Worm (Caenorhabditis elegans) whole organism, L4/young adult: Measurements from ENCODE around the gene str-222.

Experiments
- W03F9.2 ChIP-seq: fragments of 150-350 bp; optimal IDR thresholded peaks from 2 replicates; lab custom pipeline; 2014; ENCODE audit warnings: missing biosample characterization, missing genetic modification characterization
- dao-5 ChIP-seq: sonication (generic microtip); optimal IDR thresholded peaks from 2 replicates; lab custom pipeline; 2016; ENCODE audit warnings: missing genotype, missing genetic modification characterization, moderate library complexity, missing compliant biosample characterization
- him-1 ChIP-seq: sonication (generic microtip); optimal IDR thresholded peaks from 2 replicates; lab custom pipeline; 2016; ENCODE audit warnings: missing genotype, missing genetic modification reagents, missing genetic modification characterization, missing compliant biosample characterization

str-222 gene

DNA sequence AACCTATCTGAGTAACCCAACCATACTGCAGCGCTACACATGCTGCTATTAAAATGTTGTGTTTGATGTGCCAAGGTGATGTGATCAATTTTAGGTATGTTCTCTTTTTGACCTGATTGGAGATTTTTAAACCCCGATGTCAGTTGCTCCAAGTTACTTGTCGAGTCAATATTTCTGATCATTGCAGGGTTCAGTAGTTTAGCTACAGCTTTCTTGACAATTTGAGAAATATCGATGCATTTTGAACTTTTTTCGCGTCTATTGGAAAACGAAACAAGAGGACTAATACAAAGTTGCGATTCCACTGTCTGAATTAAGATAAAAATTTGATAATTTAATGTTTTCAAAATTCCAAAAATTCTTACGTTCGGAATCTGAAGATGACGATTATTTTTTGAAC is 12.5 kb upstream of the str-222 start:
- TF ChIP-seq W03F9.2 (no peak), him-1 (tag; lab: Kevin White, UChicago) (no peak), dao-5 (tag; lab: Kevin White, UChicago) (no peak)

ce11 chrV:1624340-1624739 is 11.6 kb upstream of the str-222 start, which contains the start of gene nhr-110:
nhr-110 (minus strand) TSS chrV:1624440.
- TF ChIP-seq dao-5 (tag; lab: Kevin White, UChicago) (no peak), him-1 (tag; lab: Kevin White, UChicago) (no peak), W03F9.2 (no peak)

DNA sequence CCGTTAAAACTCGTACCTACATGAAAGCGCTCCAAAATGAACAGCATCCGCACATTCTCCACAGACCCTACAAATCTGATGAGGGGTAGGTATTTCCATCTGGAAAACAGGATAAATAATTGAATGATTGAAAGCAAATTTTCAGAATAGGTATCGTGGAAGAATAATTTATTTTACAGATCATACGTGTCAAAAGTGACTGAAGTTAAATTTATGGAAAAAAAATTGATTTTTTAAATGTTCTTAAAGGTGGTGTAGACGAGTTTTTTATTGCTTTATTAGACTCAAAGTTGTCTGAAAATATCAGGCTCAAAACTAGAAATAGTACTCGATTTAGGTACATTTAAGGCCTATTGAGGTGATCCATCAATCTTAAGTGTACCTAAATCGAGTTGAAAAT is 9.2 kb upstream of the str-222 start, which contains the start of gene nhr-237:
Gene nhr-237 (minus strand): TSS at position 101 of the 400 bp plus-strand sequence.
- no peak for TF ChIP-seq dao-5 (tag; lab: Kevin White, UChicago)
- TF ChIP-seq him-1 (tag; lab: Kevin White, UChicago): no peak
- no peak for TF ChIP-seq W03F9.2

- TF ChIP-seq dao-5 (tag; lab: Kevin White, UChicago) (no peak), him-1 (tag; lab: Kevin White, UChicago) (no peak), W03F9.2 (no peak)
These were observed 8.7 kb upstream of the str-222 start for ce11 chrV:1627269-1627668.

- TF ChIP-seq him-1 (tag; lab: Kevin White, UChicago) (no peak), dao-5 (tag; lab: Kevin White, UChicago) (no peak), W03F9.2 (no peak)
These were observed 6.6 kb upstream of the str-222 start, which contains the start of gene nhr-238 for ce11 chrV:1629329-1629728. nhr-238 (minus strand) TSS chrV:1629432.

ce11 chrV:1631148-1631547 is 4.8 kb upstream of the str-222 start, which contains the start of gene Y46H3D.8:
Y46H3D.8 (minus strand) TSS chrV:1631248.
- TF ChIP-seq dao-5 (tag; lab: Kevin White, UChicago) (no peak), W03F9.2 (no peak), him-1 (tag; lab: Kevin White, UChicago) (no peak)

ce11 chrV:1631717-1632116 is 4.2 kb upstream of the str-222 start, which contains the start of gene irld-17:
irld-17 (plus strand) TSS chrV:1632017.
- TF ChIP-seq him-1 (tag; lab: Kevin White, UChicago): no peak
- no peak for TF ChIP-seq dao-5 (tag; lab: Kevin White, UChicago)
- TF ChIP-seq W03F9.2: no peak

ce11 chrV:1640008-1640407 is 4.0 kb downstream of the str-222 start, which contains the start of gene str-221:
str-221 (plus strand) TSS chrV:1640308.
- TF ChIP-seq him-1 (tag; lab: Kevin White, UChicago): no peak
- TF ChIP-seq dao-5 (tag; lab: Kevin White, UChicago): no peak
- no peak for TF ChIP-seq W03F9.2

- TF ChIP-seq him-1 (tag; lab: Kevin White, UChicago): no peak
- TF ChIP-seq W03F9.2: no peak
- TF ChIP-seq dao-5 (tag; lab: Kevin White, UChicago): no peak
These were observed 6.2 kb downstream of the str-222 start, which contains the start of gene Y46H3D.1 for ce11 chrV:1642199-1642598. Y46H3D.1 (plus strand) TSS chrV:1642499.

DNA sequence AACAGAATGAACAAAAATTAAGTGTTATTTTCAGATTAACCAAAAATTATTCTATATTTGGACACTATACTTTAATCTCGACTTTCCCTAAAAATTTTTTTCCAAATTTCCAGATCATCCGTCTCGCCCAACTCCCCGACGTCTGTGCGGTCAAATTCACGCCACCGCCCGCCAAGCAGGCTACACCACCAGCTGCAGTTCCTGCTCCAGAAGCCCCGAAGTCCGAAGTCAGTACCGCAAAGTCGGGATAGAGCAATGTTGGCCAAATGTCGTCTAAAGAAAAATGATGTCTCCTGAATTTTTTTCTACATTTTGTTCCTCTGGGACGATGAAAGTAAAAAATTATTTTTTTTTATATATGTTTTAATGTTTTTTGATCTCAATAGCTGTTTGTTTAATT is 6.8 kb downstream of the str-222 start:
- TF ChIP-seq dao-5 (tag; lab: Kevin White, UChicago) (no peak), him-1 (tag; lab: Kevin White, UChicago) (no peak), W03F9.2 (no peak)

- TF ChIP-seq W03F9.2 (no peak), dao-5 (tag; lab: Kevin White, UChicago) (no peak)
These were observed 7.9 kb downstream of the str-222 start, which contains the start of gene alh-2 for ce11 chrV:1643886-1644285. alh-2 (plus strand) TSS chrV:1644169.

DNA sequence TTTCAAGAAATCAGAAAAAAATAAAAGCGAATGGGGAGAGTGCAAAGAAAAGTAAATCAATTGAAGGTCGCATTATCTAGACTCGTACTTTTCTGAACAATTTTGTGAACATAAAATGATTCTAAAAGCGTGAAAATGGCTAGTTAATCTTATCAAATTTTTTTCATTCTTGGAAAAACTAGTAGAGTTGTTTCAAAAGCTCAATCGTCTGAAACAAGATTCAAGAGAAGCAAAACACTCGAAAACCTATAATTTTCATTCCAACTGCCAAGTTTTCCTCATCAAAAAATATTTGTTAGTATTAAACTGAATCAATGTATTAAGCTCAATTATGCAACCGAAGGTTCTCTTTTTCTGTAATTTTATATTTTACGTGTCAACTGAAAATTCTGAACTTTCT is 12.0 kb downstream of the str-222 start, which contains the start of gene irld-45:
Gene irld-45 (plus strand): TSS at position 301 of the 400 bp plus-strand sequence.
- TF ChIP-seq him-1 (tag; lab: Kevin White, UChicago): no peak
- no peak for TF ChIP-seq W03F9.2
- no peak for TF ChIP-seq dao-5 (tag; lab: Kevin White, UChicago)

DNA sequence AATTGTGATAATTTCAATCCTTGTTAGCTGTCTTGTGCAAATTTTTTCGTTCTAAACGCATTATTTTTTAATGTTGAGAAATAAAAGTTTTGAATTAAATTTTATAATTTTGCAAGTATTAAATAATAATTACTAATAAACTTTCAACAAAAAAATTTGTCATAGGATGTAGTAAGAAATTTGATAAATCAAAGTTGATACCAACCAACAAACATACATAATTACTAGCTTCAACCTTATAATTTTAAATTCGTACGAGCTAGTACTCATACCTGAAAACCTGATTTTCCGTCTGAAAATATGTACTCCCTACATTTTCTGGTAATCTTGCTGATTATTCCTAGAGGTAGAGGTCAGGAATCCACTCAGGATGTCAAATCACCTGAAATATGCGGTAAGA is 15.1 kb downstream of the str-222 start, which contains the start of gene irld-44:
Gene irld-44 (plus strand): TSS at position 301 of the 400 bp plus-strand sequence.
- no peak for TF ChIP-seq him-1 (tag; lab: Kevin White, UChicago)
- no peak for TF ChIP-seq dao-5 (tag; lab: Kevin White, UChicago)
- no peak for TF ChIP-seq W03F9.2

DNA sequence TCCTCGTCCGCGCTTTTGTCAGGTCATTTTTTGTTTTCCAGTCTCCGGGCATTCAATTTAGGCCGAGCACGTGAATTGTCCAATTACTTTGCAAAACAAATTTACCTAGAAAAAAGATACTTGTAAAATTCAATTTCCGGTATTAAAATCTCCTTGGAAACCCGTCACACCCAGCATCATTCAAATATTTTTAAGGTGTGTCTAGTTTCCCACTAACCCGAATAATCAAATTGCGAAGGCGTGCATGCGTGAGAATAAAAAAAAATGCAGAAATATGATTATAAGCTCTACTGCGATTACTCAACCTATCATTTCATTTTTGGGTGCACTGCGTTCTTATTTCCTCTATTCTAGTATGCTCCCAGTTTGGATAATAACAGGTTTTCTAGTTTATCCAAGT is 18.9 kb downstream of the str-222 start, which contains the start of gene irld-11:
Gene irld-11 (plus strand): TSS at position 301 of the 400 bp plus-strand sequence.
- TF ChIP-seq him-1 (tag; lab: Kevin White, UChicago) (no peak), dao-5 (tag; lab: Kevin White, UChicago) (no peak), W03F9.2 (no peak)

DNA sequence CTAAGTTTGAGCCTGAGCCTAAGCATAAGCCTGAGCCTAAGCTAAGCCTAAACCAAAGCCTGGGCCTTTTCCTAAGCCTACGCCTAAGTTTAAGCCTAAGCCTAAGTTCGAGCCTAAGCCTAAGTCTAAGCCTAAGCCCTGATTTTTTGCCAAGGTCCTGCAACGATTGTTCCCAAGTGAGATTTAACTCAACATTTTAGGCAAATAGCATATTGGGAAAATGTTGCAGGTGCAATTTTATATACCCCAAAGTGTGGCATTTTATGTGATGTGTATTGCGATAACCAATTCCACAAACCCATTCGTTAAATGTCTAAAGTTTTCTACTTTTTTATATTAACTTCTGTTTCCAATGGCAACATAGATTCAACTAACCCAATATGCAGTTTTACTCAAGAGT is 26.3 kb downstream of the str-222 start, which contains the start of gene irld-40:
Gene irld-40 (plus strand): TSS at position 301 of the 400 bp plus-strand sequence.
- TF ChIP-seq dao-5 (tag; lab: Kevin White, UChicago): no peak
- no peak for TF ChIP-seq W03F9.2
- no peak for TF ChIP-seq him-1 (tag; lab: Kevin White, UChicago)
